Worm (Caenorhabditis elegans): Measurements from ENCODE around the gene Y53F4B.43.
"Not testable (repeated sequence)": the region's sequence is repeated elsewhere in the genome, so short reads cannot be mapped to it uniquely, and the experiment has no call there.

- not testable (repeated sequence) for TF ChIP-seq flt-1 (GFP tag; IDR thresholded peaks at IDR 0.05); T22C8.4 (GFP tag; IDR thresholded peaks at IDR 0.05); klf-2 (GFP tag; conservative IDR thresholded peaks at IDR 0.05); ref-1 (GFP tag; conservative IDR thresholded peaks at IDR 0.05)
Measured at ce11 chrII:14988171-14988570, at the start of gene Y53F4B.43.
